Worm (Caenorhabditis elegans): ENCODE data around the gene F36A4.4.

F36A4.4 gene

ce11 chrIV:4254989-4255582, 12.3 kb upstream of the F36A4.4 start:
- TF ChIP-seq unc-86 (tag; optimal IDR thresholded peaks at IDR 0.05) (no peak), efl-1 (optimal IDR thresholded peaks at IDR 0.05) (no peak), efl-1 (GFP tag; optimal IDR thresholded peaks at IDR 0.05 in 1 of 2) (peak in 1 of 2 experiments; percentile 57)

- TF ChIP-seq elt-2 (tag; optimal IDR thresholded peaks at IDR 0.05): peak; percentile 59
- TF ChIP-seq ceh-63 (GFP tag; optimal IDR thresholded peaks at IDR 0.05): no peak
- peak; percentile 38 for TF ChIP-seq jun-1 (tag; optimal IDR thresholded peaks at IDR 0.05)
These were observed 8.0 kb upstream of the F36A4.4 start for ce11 chrIV:4259433-4259832.

ce11 chrIV:4262993-4263392, 4.4 kb upstream of the F36A4.4 start, which contains the start of gene col-33:
Gene col-33, plus strand, starts transcription at chrIV:4263293.
- no peak for TF ChIP-seq ets-5 (GFP tag; IDR thresholded peaks at IDR 0.05)
- TF ChIP-seq ceh-8 (GFP tag; optimal IDR thresholded peaks at IDR 0.05): no peak
- TF ChIP-seq mef-2 (tag; optimal IDR thresholded peaks at IDR 0.05): no peak
- no peak for TF ChIP-seq elt-2 (tag; optimal IDR thresholded peaks at IDR 0.05)
- no peak for TF ChIP-seq nhr-85 (tag)
- no peak for TF ChIP-seq nhr-12 (tag; optimal IDR thresholded peaks at IDR 0.05)
- no peak for TF ChIP-seq xbp-1 (tag; optimal IDR thresholded peaks at IDR 0.05)
- no peak for TF ChIP-seq Y116A8C.19 (tag; optimal IDR thresholded peaks at IDR 0.05; ENCODE audit: borderline replicate concordance)
- TF ChIP-seq rnt-1 (tag; optimal IDR thresholded peaks at IDR 0.05): no peak
- no peak for TF ChIP-seq unc-98 (GFP tag; IDR thresholded peaks at IDR 0.05)
- TF ChIP-seq C04F5.9 (tag; optimal IDR thresholded peaks at IDR 0.05): no peak
- no peak for TF ChIP-seq alr-1 (tag; optimal IDR thresholded peaks at IDR 0.05; ENCODE audit: borderline replicate concordance)
- TF ChIP-seq skn-1 (tag; optimal IDR thresholded peaks at IDR 0.05): no peak
- TF ChIP-seq zip-4 (GFP tag; optimal IDR thresholded peaks at IDR 0.05): no peak
- no peak for TF ChIP-seq grh-1 (GFP tag; IDR thresholded peaks at IDR 0.05)
- no peak for TF ChIP-seq nhr-11 (tag; optimal IDR thresholded peaks at IDR 0.05)
- no peak for TF ChIP-seq hlh-4 (tag; optimal IDR thresholded peaks at IDR 0.05)

ce11 chrIV:4264649-4265048, 2.8 kb upstream of the F36A4.4 start:
- TF ChIP-seq unc-86 (tag; optimal IDR thresholded peaks at IDR 0.05) (no peak), nhr-20 (tag; optimal IDR thresholded peaks at IDR 0.05) (no peak), nhr-19 (GFP tag; conservative IDR thresholded peaks at IDR 0.05) (no peak), jun-1 (tag; optimal IDR thresholded peaks at IDR 0.05) (no peak), ceh-8 (GFP tag; optimal IDR thresholded peaks at IDR 0.05) (peak; percentile 74), ceh-90 (tag; optimal IDR thresholded peaks at IDR 0.05) (no peak)

ce11 chrIV:4265224-4265623, 2.2 kb upstream of the F36A4.4 start, which contains the start of gene F36A4.5:
Gene F36A4.5, plus strand, starts transcription at chrIV:4265524.
- TF ChIP-seq sptf-1 (tag; optimal IDR thresholded peaks at IDR 0.05): no peak
- no peak for TF ChIP-seq mdl-1 (tag; optimal IDR thresholded peaks at IDR 0.05)
- TF ChIP-seq nhr-28 (tag; optimal IDR thresholded peaks at IDR 0.05): no peak
- TF ChIP-seq ets-5 (GFP tag; IDR thresholded peaks at IDR 0.05): no peak
- TF ChIP-seq ceh-88 (GFP tag; IDR thresholded peaks at IDR 0.05): no peak
- no peak for TF ChIP-seq hlh-17 (GFP tag; optimal IDR thresholded peaks at IDR 0.05; ENCODE audit: borderline replicate concordance)
- TF ChIP-seq mef-2 (tag; optimal IDR thresholded peaks at IDR 0.05): no peak
- no peak for TF ChIP-seq nhr-77 (tag; optimal IDR thresholded peaks at IDR 0.05)
- no peak for TF ChIP-seq nhr-85 (tag)
- TF ChIP-seq zag-1 (tag; optimal IDR thresholded peaks at IDR 0.05): no peak
- no peak for TF ChIP-seq rnt-1 (tag; optimal IDR thresholded peaks at IDR 0.05)
- TF ChIP-seq dsc-1 (tag; optimal IDR thresholded peaks at IDR 0.05): no peak
- TF ChIP-seq nhr-12 (tag; optimal IDR thresholded peaks at IDR 0.05): no peak
- TF ChIP-seq elt-2 (tag; optimal IDR thresholded peaks at IDR 0.05): no peak
- no peak for TF ChIP-seq ztf-4 (tag; optimal IDR thresholded peaks at IDR 0.05)
- no peak for TF ChIP-seq nhr-20 (tag; optimal IDR thresholded peaks at IDR 0.05)

Data from whole organism, L1 larva.